Worm (Caenorhabditis elegans) whole organism, midembryonic: Measurements from ENCODE around the gene mak-1.

ENCODE experiments used
- T22C8.4 ChIP-seq: fragments of 200-800 bp; sonication (Bioruptor generic); IDR thresholded peaks from 2 replicates; pipeline ENCODE4 v1.3.6; 2022; ENCODE audit warnings: missing genetic modification characterization, missing compliant biosample characterization
- cog-1 ChIP-seq: sonication (generic microtip); optimal IDR thresholded peaks from 2 replicates; lab custom pipeline; 2016; ENCODE audit warnings: missing genetic modification characterization, missing compliant biosample characterization
- flt-1 ChIP-seq: fragments of 200-800 bp; sonication (Bioruptor generic); IDR thresholded peaks from 2 replicates; pipeline ENCODE4 v1.3.6; 2022; ENCODE audit warnings: missing genetic modification characterization, missing compliant biosample characterization
- klf-2 ChIP-seq: fragments of 200-800 bp; sonication (Bioruptor generic); conservative IDR thresholded peaks from 2 replicates; pipeline ENCODE4 v1.3.6; 2022; ENCODE audit warnings: missing genetic modification reagents, missing genetic modification characterization, missing compliant biosample characterization
- med-1 ChIP-seq: sonication (generic microtip); optimal IDR thresholded peaks from 2 replicates; lab custom pipeline; 2017; ENCODE audit warnings: missing genetic modification characterization, mild to moderate bottlenecking, missing compliant biosample characterization, antibody characterized with exemption, missing genetic modification reagents; ENCODE audit not compliant: insufficient read depth
- ref-1 ChIP-seq: fragments of 200-800 bp; sonication (Bioruptor generic); conservative IDR thresholded peaks from 2 replicates; pipeline ENCODE4 v1.3.6; 2022; ENCODE audit warnings: missing genetic modification reagents, missing genetic modification characterization, missing compliant biosample characterization
- tab-1 ChIP-seq: fragments of 200-800 bp; sonication (Bioruptor generic); IDR thresholded peaks from 2 replicates; pipeline ENCODE4 v1.3.6; 2022; ENCODE audit warnings: missing genetic modification characterization, missing compliant biosample characterization
- ztf-23 ChIP-seq: fragments of 200-800 bp; sonication (Bioruptor generic); IDR thresholded peaks from 2 replicates; pipeline ENCODE4 v1.3.6; 2022; ENCODE audit warnings: missing genetic modification reagents, missing genetic modification characterization, missing compliant biosample characterization
- ztf-29 ChIP-seq: fragments of 200-800 bp; sonication (Bioruptor generic); IDR thresholded peaks from 2 replicates; pipeline ENCODE4 v1.3.6; 2022; ENCODE audit warnings: missing genetic modification reagents, missing genetic modification characterization, missing compliant biosample characterization

ce11 chrII:8701619-8702350, 42.1 kb upstream of the mak-1 start, which contains the start of gene sphk-1:
- TF ChIP-seq ztf-29 (GFP tag; lab: Robert Waterston, UW) (no peak), tab-1 (no peak), flt-1 (GFP tag; lab: Robert Waterston, UW) (no peak), T22C8.4 (GFP tag; lab: Robert Waterston, UW) (no peak), med-1 (GFP tag; lab: Kevin White, UChicago) (no peak), ref-1 (GFP tag; lab: Robert Waterston, UW) (no peak), klf-2 (GFP tag; lab: Robert Waterston, UW) (no peak), ztf-23 (GFP tag; lab: Robert Waterston, UW) (no peak), cog-1 (tag; lab: Kevin White, UChicago) (no peak)
